Fruit fly (Drosophila melanogaster): ENCODE results near the gene Tsp66E.

The Tsp66E gene

dm6 chr3L:8912332-8912731 is at the start of gene Tsp66E, which contains the start of gene mfr:
Tsp66E (plus strand) TSS chr3L:8912499.
mfr (minus strand) TSS chr3L:8912671.
- TF ChIP-seq insv (optimal IDR thresholded peaks at IDR 0.05) (no peak), Sin3A (optimal IDR thresholded peaks at IDR 0.05) (no peak), Myc (optimal IDR thresholded peaks at IDR 0.05) (no peak), psq (optimal IDR thresholded peaks at IDR 0.05) (no peak), ttk (optimal IDR thresholded peaks at IDR 0.05) (no peak), h (optimal IDR thresholded peaks at IDR 0.05) (no peak)

- no peak for TF ChIP-seq Myc (optimal IDR thresholded peaks at IDR 0.05)
- no peak for TF ChIP-seq h (optimal IDR thresholded peaks at IDR 0.05)
- TF ChIP-seq Sin3A (optimal IDR thresholded peaks at IDR 0.05): no peak
- no peak for TF ChIP-seq ttk (optimal IDR thresholded peaks at IDR 0.05)
- no peak for TF ChIP-seq psq (optimal IDR thresholded peaks at IDR 0.05)
- TF ChIP-seq insv (optimal IDR thresholded peaks at IDR 0.05): no peak
These were observed 47.1 kb upstream of the Tsp66E start for dm6 chr3L:8865185-8865584.

- no peak for TF ChIP-seq Sin3A (optimal IDR thresholded peaks at IDR 0.05)
These were observed 43.0 kb upstream of the Tsp66E start for dm6 chr3L:8869326-8869725.

- TF ChIP-seq h (optimal IDR thresholded peaks at IDR 0.05): no peak
- TF ChIP-seq psq (optimal IDR thresholded peaks at IDR 0.05): no peak
- no peak for TF ChIP-seq ttk (optimal IDR thresholded peaks at IDR 0.05)
These were observed 41.8 kb upstream of the Tsp66E start for dm6 chr3L:8870547-8870946.

dm6 chr3L:8871017-8871416 is 41.3 kb upstream of the Tsp66E start:
- TF ChIP-seq psq (optimal IDR thresholded peaks at IDR 0.05): no peak
- TF ChIP-seq h (optimal IDR thresholded peaks at IDR 0.05): no peak
- no peak for TF ChIP-seq Sin3A (optimal IDR thresholded peaks at IDR 0.05)
- no peak for TF ChIP-seq ttk (optimal IDR thresholded peaks at IDR 0.05)
- no peak for TF ChIP-seq Myc (optimal IDR thresholded peaks at IDR 0.05)
- TF ChIP-seq insv (optimal IDR thresholded peaks at IDR 0.05): no peak

- TF ChIP-seq insv (optimal IDR thresholded peaks at IDR 0.05) (no peak), psq (optimal IDR thresholded peaks at IDR 0.05) (no peak), Sin3A (optimal IDR thresholded peaks at IDR 0.05) (no peak), h (optimal IDR thresholded peaks at IDR 0.05) (no peak), ttk (optimal IDR thresholded peaks at IDR 0.05) (no peak), Myc (optimal IDR thresholded peaks at IDR 0.05) (no peak)
These were observed 39.2 kb upstream of the Tsp66E start for dm6 chr3L:8873053-8873452.

- TF ChIP-seq h (optimal IDR thresholded peaks at IDR 0.05) (no peak), Myc (optimal IDR thresholded peaks at IDR 0.05) (no peak), ttk (optimal IDR thresholded peaks at IDR 0.05) (no peak), insv (optimal IDR thresholded peaks at IDR 0.05) (no peak), Sin3A (optimal IDR thresholded peaks at IDR 0.05) (no peak), psq (optimal IDR thresholded peaks at IDR 0.05) (no peak)
These were observed 33.9 kb upstream of the Tsp66E start for dm6 chr3L:8878388-8878787.

- TF ChIP-seq psq (optimal IDR thresholded peaks at IDR 0.05) (no peak), Sin3A (optimal IDR thresholded peaks at IDR 0.05) (no peak), Myc (optimal IDR thresholded peaks at IDR 0.05) (no peak)
These were observed 32.8 kb upstream of the Tsp66E start for dm6 chr3L:8879465-8879864.

dm6 chr3L:8881778-8882366 is 30.4 kb upstream of the Tsp66E start:
- TF ChIP-seq insv (optimal IDR thresholded peaks at IDR 0.05) (no peak), Myc (optimal IDR thresholded peaks at IDR 0.05) (no peak), Sin3A (optimal IDR thresholded peaks at IDR 0.05) (no peak), psq (optimal IDR thresholded peaks at IDR 0.05) (no peak), h (optimal IDR thresholded peaks at IDR 0.05) (no peak), ttk (optimal IDR thresholded peaks at IDR 0.05) (no peak)

- TF ChIP-seq h (optimal IDR thresholded peaks at IDR 0.05) (no peak), Sin3A (optimal IDR thresholded peaks at IDR 0.05) (no peak), ttk (optimal IDR thresholded peaks at IDR 0.05) (no peak), insv (optimal IDR thresholded peaks at IDR 0.05) (no peak), Myc (optimal IDR thresholded peaks at IDR 0.05) (no peak), psq (optimal IDR thresholded peaks at IDR 0.05) (no peak)
These were observed 23.8 kb upstream of the Tsp66E start, which contains the start of gene CG43169 for dm6 chr3L:8888533-8888932. CG43169 (minus strand) TSS chr3L:8888633.

- TF ChIP-seq Myc (optimal IDR thresholded peaks at IDR 0.05) (no peak), insv (optimal IDR thresholded peaks at IDR 0.05) (no peak), ttk (optimal IDR thresholded peaks at IDR 0.05) (no peak), h (optimal IDR thresholded peaks at IDR 0.05) (no peak), psq (optimal IDR thresholded peaks at IDR 0.05) (no peak), Sin3A (optimal IDR thresholded peaks at IDR 0.05) (no peak)
These were observed 21.1 kb upstream of the Tsp66E start, which contains the start of gene Mcm7 for dm6 chr3L:8891167-8891618. Mcm7 (plus strand) TSS chr3L:8891596.

- no peak for TF ChIP-seq Myc (optimal IDR thresholded peaks at IDR 0.05)
- no peak for TF ChIP-seq insv (optimal IDR thresholded peaks at IDR 0.05)
- TF ChIP-seq ttk (optimal IDR thresholded peaks at IDR 0.05): no peak
- TF ChIP-seq h (optimal IDR thresholded peaks at IDR 0.05): no peak
- no peak for TF ChIP-seq psq (optimal IDR thresholded peaks at IDR 0.05)
- TF ChIP-seq Sin3A (optimal IDR thresholded peaks at IDR 0.05): no peak
These were observed 7.2 kb upstream of the Tsp66E start, which contains the start of gene TrpA1 for dm6 chr3L:8905100-8905499. TrpA1 (minus strand) TSS chr3L:8905200.

- TF ChIP-seq insv (optimal IDR thresholded peaks at IDR 0.05) (no peak), ttk (optimal IDR thresholded peaks at IDR 0.05) (no peak), psq (optimal IDR thresholded peaks at IDR 0.05) (no peak), Sin3A (optimal IDR thresholded peaks at IDR 0.05) (no peak), h (optimal IDR thresholded peaks at IDR 0.05) (no peak), Myc (optimal IDR thresholded peaks at IDR 0.05) (no peak)
These were observed 1.3 kb downstream of the Tsp66E start for dm6 chr3L:8913537-8914108.

Data from Kc167 (cell line).